Fruit fly (Drosophila melanogaster): ENCODE measurements around the gene CG13101.
A peak's percentile ranks its signal among the peaks of the same experiment; 100 is the strongest.

CG13101 gene

DNA sequence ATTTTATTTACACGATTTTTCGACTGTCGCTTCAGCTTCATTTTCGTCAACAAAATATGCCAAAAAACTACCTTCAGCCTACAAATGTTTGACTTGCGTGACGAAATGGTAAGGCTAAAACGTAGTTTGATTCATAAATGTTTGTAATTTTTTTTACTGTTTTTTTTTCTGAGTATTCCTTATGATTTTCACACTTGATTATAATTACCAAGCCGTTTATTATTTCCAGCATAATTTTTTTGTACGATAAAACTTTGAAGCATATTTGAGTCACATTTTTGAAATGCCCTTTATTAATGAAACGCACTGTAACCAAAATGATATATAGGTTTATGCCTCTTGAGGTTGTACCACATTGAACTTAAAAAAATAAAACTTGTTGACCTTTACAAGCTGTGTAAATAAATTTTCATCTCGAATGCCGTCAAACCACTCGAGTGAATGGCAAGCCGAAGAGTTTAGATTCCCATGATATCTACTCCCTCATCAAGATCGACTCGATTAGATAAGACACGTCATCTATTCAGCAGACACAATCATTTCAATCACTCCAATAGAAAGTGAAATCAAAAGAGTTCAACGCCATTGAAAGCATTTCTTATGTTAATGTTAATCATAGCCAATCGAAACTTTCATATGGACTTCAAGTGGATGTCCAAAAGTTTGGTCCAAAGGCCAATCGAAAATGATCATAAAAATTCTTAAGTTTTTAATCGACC is 1.9 kb downstream of the CG13101 start (continued):
- TF ChIP-seq CG11560 (tag; IDR thresholded peaks at IDR 0.05) (no peak), slou (GFP tag; optimal IDR thresholded peaks at IDR 0.05) (no peak), dysf (GFP tag; IDR thresholded peaks at IDR 0.05) (peak; percentile 80), CG3065 (GFP tag; optimal IDR thresholded peaks at IDR 0.05) (no peak), CG17361 (GFP tag; IDR thresholded peaks at IDR 0.05) (peak; percentile 63; the same call in 2 of the 3 replicates), cwo (GFP tag; optimal IDR thresholded peaks at IDR 0.05) (peak; percentile 32), unpg (GFP tag; optimal IDR thresholded peaks at IDR 0.05) (peak; percentile 69), Spps (tag; optimal IDR thresholded peaks at IDR 0.05) (no peak), Dek (tag; optimal IDR thresholded peaks at IDR 0.05) (peak; percentile 58), org-1 (GFP tag; optimal IDR thresholded peaks at IDR 0.05) (peak; percentile 28), Max (GFP tag; optimal IDR thresholded peaks at IDR 0.05) (peak; percentile 14), zf30C (GFP tag; optimal IDR thresholded peaks at IDR 0.05) (no peak), Nf-YC (tag; optimal IDR thresholded peaks at IDR 0.05) (peak; percentile 11), CG7839 (tag; optimal IDR thresholded peaks at IDR 0.05) (peak; percentile 71), slbo (GFP tag; IDR thresholded peaks at IDR 0.05) (peak; percentile 68), CG12391 (tag; optimal IDR thresholded peaks at IDR 0.05) (peak; percentile 53), CG17612 (GFP tag; IDR thresholded peaks at IDR 0.05) (no peak), Poxn (GFP tag; IDR thresholded peaks at IDR 0.05) (no peak), Lim3 (GFP tag; IDR thresholded peaks at IDR 0.05) (no peak), BEAF-32 (GFP tag; optimal IDR thresholded peaks at IDR 0.05) (no peak), vfl (GFP tag; optimal IDR thresholded peaks at IDR 0.05) (no peak), CG6654 (GFP tag; optimal IDR thresholded peaks at IDR 0.05) (no peak), ab (GFP tag; optimal IDR thresholded peaks at IDR 0.05) (no peak), zfh2 (GFP tag; optimal IDR thresholded peaks at IDR 0.05) (peak; percentile 21), CG7372 (GFP tag; IDR thresholded peaks at IDR 0.05) (peak; percentile 47; the same call in 1 of the 2 replicates), pita (GFP tag; optimal IDR thresholded peaks at IDR 0.05) (no peak), CG3995 (GFP tag; optimal IDR thresholded peaks at IDR 0.05) (no peak), CG15479 (GFP tag; optimal IDR thresholded peaks at IDR 0.05) (no peak), D (optimal IDR thresholded peaks at IDR 0.05) (no peak), D (GFP tag; optimal IDR thresholded peaks at IDR 0.05) (no peak), gsb (GFP tag; IDR thresholded peaks at IDR 0.05) (no peak; the same call in 1 of the 2 replicates), CG12299 (tag; optimal IDR thresholded peaks at IDR 0.05) (peak; percentile 40), CG2120 (GFP tag; optimal IDR thresholded peaks at IDR 0.05) (peak; percentile 49), ase (GFP tag; IDR thresholded peaks at IDR 0.05) (peak; percentile 45; the same call in 1 of the 3 replicates), MTF-1 (GFP tag; optimal IDR thresholded peaks at IDR 0.05; ENCODE audit: borderline replicate concordance) (no peak), CG8281 (tag; optimal IDR thresholded peaks at IDR 0.05) (peak; percentile 44), da (GFP tag; optimal IDR thresholded peaks at IDR 0.05) (no peak), CG4617 (GFP tag; optimal IDR thresholded peaks at IDR 0.05; ENCODE audit: borderline replicate concordance) (no peak), ind (GFP tag; optimal IDR thresholded peaks at IDR 0.05) (peak; percentile 42), Abd-B (GFP tag; optimal IDR thresholded peaks at IDR 0.05) (peak; percentile 28), rib (GFP tag; IDR thresholded peaks at IDR 0.05) (no peak), Sox102F (GFP tag; optimal IDR thresholded peaks at IDR 0.05) (peak; percentile 69), CG6765 (GFP tag; optimal IDR thresholded peaks at IDR 0.05) (no peak), BtbVII (GFP tag; optimal IDR thresholded peaks at IDR 0.05) (peak; percentile 40), Hsf (GFP tag; optimal IDR thresholded peaks at IDR 0.05) (peak; percentile 38), CG3838 (GFP tag; optimal IDR thresholded peaks at IDR 0.05) (peak; percentile 3), Eip74EF (GFP tag; optimal IDR thresholded peaks at IDR 0.05) (peak in 1 of 2 experiments; percentile 59), CG8944 (GFP tag; optimal IDR thresholded peaks at IDR 0.05) (peak; percentile 13), dpn (GFP tag; optimal IDR thresholded peaks at IDR 0.05) (peak; percentile 34 to 61), tap (tag; optimal IDR thresholded peaks at IDR 0.05) (no peak)
